Fruit fly (Drosophila melanogaster): ENCODE measurements around the gene CG18662.

DNA sequence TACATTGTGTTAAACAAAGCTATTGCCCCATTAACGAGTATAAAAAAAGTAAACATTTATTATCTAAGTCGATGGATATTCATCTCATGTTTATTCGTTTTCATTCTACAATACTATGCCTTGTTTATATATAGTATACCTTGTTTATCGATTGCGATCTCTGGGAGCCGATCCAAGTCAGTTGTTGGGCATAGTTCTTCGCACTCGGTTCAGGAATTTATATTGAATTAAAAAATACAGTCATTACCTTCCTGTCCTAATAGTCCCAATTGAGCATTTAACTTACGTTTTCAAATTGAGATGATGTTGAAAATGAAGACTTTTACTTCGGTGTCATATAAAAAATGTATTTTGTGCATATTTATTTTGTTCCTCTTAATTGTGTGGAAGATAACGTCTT is 15.8 kb upstream of the CG18662 start, which contains the start of gene CG32984:
- TF ChIP-seq ttk (optimal IDR thresholded peaks at IDR 0.05): no peak
- TF ChIP-seq insv (optimal IDR thresholded peaks at IDR 0.05): no peak
- TF ChIP-seq psq (optimal IDR thresholded peaks at IDR 0.05): no peak
- no peak for TF ChIP-seq Myc (optimal IDR thresholded peaks at IDR 0.05)
